Fruit fly (Drosophila melanogaster): ENCODE data around the gene CG5645.
A peak's percentile ranks its signal among the peaks of the same experiment; 100 is the strongest.

Gene CG5645

DNA sequence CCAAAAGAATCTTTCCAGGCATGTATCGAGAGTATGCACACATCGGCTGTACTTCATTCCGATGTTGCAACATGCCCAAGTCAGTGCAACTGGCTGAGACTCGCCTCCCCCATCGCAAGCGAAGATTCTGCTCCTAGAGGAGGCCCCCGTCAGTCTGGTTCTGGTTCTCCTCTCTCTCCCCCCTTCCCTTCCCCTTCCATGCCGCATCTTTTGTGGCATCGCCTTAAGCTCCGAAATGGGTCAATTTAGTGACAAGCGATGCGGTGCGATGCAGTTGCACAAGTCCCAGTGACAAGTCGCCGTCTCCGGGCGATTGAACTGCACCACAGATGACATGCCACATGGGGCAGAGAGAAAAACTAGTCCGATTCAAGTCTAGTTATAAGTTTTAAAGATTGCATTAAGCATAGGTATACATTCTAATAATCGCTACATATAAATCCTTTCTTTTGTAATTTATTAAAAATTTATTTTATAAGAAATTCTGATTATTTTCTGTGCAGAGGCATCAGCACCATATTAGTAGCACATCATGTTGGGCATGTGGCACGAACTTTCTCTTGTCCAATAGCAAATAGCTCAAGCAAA lies 27.4 kb downstream of the CG5645 start (continued):
- TF ChIP-seq bbx (GFP tag; IDR thresholded peaks at IDR 0.05; ENCODE audit: partially characterized antibody) (no peak), HLH54F (GFP tag; optimal IDR thresholded peaks at IDR 0.05) (no peak), CG2875 (GFP tag; optimal IDR thresholded peaks at IDR 0.05) (no peak), CG4854 (GFP tag; optimal IDR thresholded peaks at IDR 0.05) (no peak), tio (GFP tag; optimal IDR thresholded peaks at IDR 0.05) (no peak), Blimp-1 (GFP tag; optimal IDR thresholded peaks at IDR 0.05) (no peak), CG6254 (GFP tag; optimal IDR thresholded peaks at IDR 0.05) (peak; percentile 4), CG4707 (GFP tag; optimal IDR thresholded peaks at IDR 0.05) (no peak), CG2712 (tag; optimal IDR thresholded peaks at IDR 0.05) (no peak), danr (GFP tag; IDR thresholded peaks at IDR 0.05) (no peak), Mad (GFP tag; optimal IDR thresholded peaks at IDR 0.05) (no peak), bsh (GFP tag; optimal IDR thresholded peaks at IDR 0.05) (peak in 1 of 2 experiments; percentile 32), CG17802 (tag; optimal IDR thresholded peaks at IDR 0.05) (no peak), z (GFP tag; IDR thresholded peaks at IDR 0.05) (no peak), Bdp1 (GFP tag; optimal IDR thresholded peaks at IDR 0.05) (no peak), CoRest (tag; optimal IDR thresholded peaks at IDR 0.05) (no peak), CG12071 (GFP tag; optimal IDR thresholded peaks at IDR 0.05) (no peak), ttk (GFP tag; IDR thresholded peaks at IDR 0.05) (no peak), dm (GFP tag; optimal IDR thresholded peaks at IDR 0.05) (no peak), stc (GFP tag; IDR thresholded peaks at IDR 0.05) (no peak), Spps (tag; optimal IDR thresholded peaks at IDR 0.05) (no peak), usp (GFP tag; optimal IDR thresholded peaks at IDR 0.05) (no peak), sim (GFP tag; IDR thresholded peaks at IDR 0.05) (no peak), nom (GFP tag; optimal IDR thresholded peaks at IDR 0.05) (peak; percentile 33), CG17361 (GFP tag; IDR thresholded peaks at IDR 0.05) (0 out of 3 replicates have a peak, but pooled peaks have one; percentile 7)

DNA sequence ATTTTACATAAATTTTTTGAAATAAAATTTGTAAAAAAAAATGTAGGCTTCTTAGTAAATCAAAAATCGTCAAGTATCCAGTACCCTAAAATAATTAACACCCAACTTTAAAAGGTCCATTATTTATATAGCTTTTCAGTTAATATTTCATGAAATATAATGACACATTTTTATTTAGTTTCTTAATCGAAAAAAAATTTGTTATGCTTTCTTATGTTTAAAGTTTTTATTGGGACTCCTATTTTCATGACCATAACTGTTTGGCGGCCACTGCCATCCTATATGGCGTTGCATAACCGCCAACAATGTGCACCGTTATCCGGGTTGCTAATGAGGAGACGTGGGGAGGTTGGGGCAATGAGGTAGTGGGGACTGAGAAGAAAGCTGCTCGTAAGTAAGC lies 28.0 kb downstream of the CG5645 start:
- TF ChIP-seq fd96Cb (tag; optimal IDR thresholded peaks at IDR 0.05) (no peak), ro (GFP tag; IDR thresholded peaks at IDR 0.05) (no peak), CG7357 (GFP tag; IDR thresholded peaks at IDR 0.05) (no peak), gcm (GFP tag; optimal IDR thresholded peaks at IDR 0.05) (no peak), CG10267 (tag; optimal IDR thresholded peaks at IDR 0.05) (peak; percentile 5), bowl (GFP tag; IDR thresholded peaks at IDR 0.05) (no peak), croc (GFP tag; conservative IDR thresholded peaks at IDR 0.05) (no peak), ci (GFP tag; IDR thresholded peaks at IDR 0.05) (peak; percentile 20; the same call in 1 of the 3 replicates), CG11696 (GFP tag; IDR thresholded peaks at IDR 0.05) (peak; percentile 58), dmrt99B (tag; optimal IDR thresholded peaks at IDR 0.05) (peak; percentile 21), Blimp-1 (GFP tag; optimal IDR thresholded peaks at IDR 0.05) (peak; percentile 30), CG10979 (tag; optimal IDR thresholded peaks at IDR 0.05) (peak; percentile 37), H15 (GFP tag; IDR thresholded peaks at IDR 0.05) (no peak), zfh1 (GFP tag; IDR thresholded peaks at IDR 0.05) (0 out of 3 replicates have a peak, but pooled peaks have one; percentile 18), Xrp1 (GFP tag; IDR thresholded peaks at IDR 0.05) (0 out of 2 replicates have a peak, but pooled peaks have one; percentile 11), sens (GFP tag) (peak; percentile 44)
